Fruit fly (Drosophila melanogaster) whole organism, adult: ENCODE results near the gene CG5966.
A peak's percentile ranks its signal among the peaks of the same experiment; 100 is the strongest.

Experiments used
- CG11617 ChIP-seq: fragments of 200-800 bp; sonication (Bioruptor generic); optimal IDR thresholded peaks from 2 replicates; lab custom pipeline; 2017; ENCODE audit warnings: mild to moderate bottlenecking, missing biosample characterization, missing genetic modification reagents, missing genetic modification characterization
- CG12768 ChIP-seq: fragments of 200-800 bp; sonication (Bioruptor generic); optimal IDR thresholded peaks from 2 replicates; lab custom pipeline; 2017; ENCODE audit warnings: missing biosample characterization, missing genetic modification characterization, mild to moderate bottlenecking, moderate library complexity, missing genetic modification reagents
- CG14711 ChIP-seq: fragments of 200-800 bp; sonication (Bioruptor generic); optimal IDR thresholded peaks from 2 replicates; lab custom pipeline; 2018; ENCODE audit warnings: missing biosample characterization, mild to moderate bottlenecking, missing genetic modification characterization, moderate library complexity
- CG1620 ChIP-seq: fragments of 200-800 bp; sonication (Bioruptor generic); optimal IDR thresholded peaks from 2 replicates; lab custom pipeline; 2016; ENCODE audit warnings: missing biosample characterization, missing genetic modification characterization
- CG33017 ChIP-seq: fragments of 200-800 bp; sonication (Bioruptor generic); optimal IDR thresholded peaks from 2 replicates; lab custom pipeline; 2018; ENCODE audit warnings: missing biosample characterization, mild to moderate bottlenecking, missing genetic modification characterization, moderate library complexity
- CG5204 ChIP-seq: fragments of 200-800 bp; sonication (Bioruptor generic); optimal IDR thresholded peaks from 2 replicates; lab custom pipeline; 2016; ENCODE audit warnings: missing biosample characterization, missing genetic modification characterization
- CG7045 ChIP-seq: fragments of 200-800 bp; sonication (Bioruptor generic); optimal IDR thresholded peaks from 2 replicates; lab custom pipeline; 2017; ENCODE audit warnings: missing biosample characterization, mild to moderate bottlenecking, missing genetic modification characterization
- CG7101 ChIP-seq: fragments of 200-800 bp; sonication (Bioruptor generic); optimal IDR thresholded peaks from 2 replicates; lab custom pipeline; 2018; ENCODE audit warnings: missing biosample characterization, mild to moderate bottlenecking, missing genetic modification characterization, moderate library complexity
- Clk ChIP-seq: fragments of 200-800 bp; sonication (Bioruptor generic); optimal IDR thresholded peaks from 2 replicates; lab custom pipeline; 2017; ENCODE audit warnings: missing biosample characterization, missing genetic modification characterization
- Crg-1 ChIP-seq: fragments of 200-800 bp; sonication (Bioruptor generic); optimal IDR thresholded peaks from 2 replicates; lab custom pipeline; 2016; ENCODE audit warnings: missing biosample characterization, missing genetic modification characterization
- Hr96 ChIP-seq: fragments of 200-800 bp; sonication (Bioruptor generic); optimal IDR thresholded peaks from 2 replicates; lab custom pipeline; 2016; ENCODE audit warnings: missing biosample characterization, missing genetic modification characterization
- Mnt ChIP-seq: fragments of 200-800 bp; sonication (Bioruptor generic); optimal IDR thresholded peaks from 2 replicates; lab custom pipeline; 2016; ENCODE audit warnings: missing biosample characterization, mild to moderate bottlenecking, missing genetic modification characterization
- cic ChIP-seq: fragments of 200-800 bp; sonication (Bioruptor generic); optimal IDR thresholded peaks from 2 replicates; lab custom pipeline; 2017; ENCODE audit warnings: missing biosample characterization, mild to moderate bottlenecking, missing genetic modification characterization, moderate library complexity
- cnc ChIP-seq, 2 experiments: fragments of >200 bp; optimal IDR thresholded peaks; 2 replicates each; lab custom pipeline; 2017
- kay ChIP-seq: fragments of 200-800 bp; sonication (Bioruptor generic); peaks from one replicate; lab custom pipeline; 2016; ENCODE audit warnings: missing biosample characterization, missing genetic modification characterization, borderline replicate concordance
- ovo ChIP-seq: fragments of 200-800 bp; sonication (Bioruptor generic); optimal IDR thresholded peaks from 2 replicates; lab custom pipeline; 2016; ENCODE audit warnings: missing biosample characterization, missing genetic modification characterization
- pad ChIP-seq: fragments of 200-800 bp; sonication (Bioruptor generic); optimal IDR thresholded peaks from 3 replicates; lab custom pipeline; 2017; ENCODE audit warnings: missing biosample characterization, missing genetic modification characterization, mild to moderate bottlenecking, moderate library complexity, missing genetic modification reagents
- tj ChIP-seq: fragments of 200-800 bp; sonication (Bioruptor generic); optimal IDR thresholded peaks from 3 replicates; lab custom pipeline; 2017; ENCODE audit warnings: missing biosample characterization, mild to moderate bottlenecking, missing genetic modification characterization, moderate library complexity
- toe ChIP-seq: fragments of 200-800 bp; sonication (Bioruptor generic); optimal IDR thresholded peaks from 2 replicates; lab custom pipeline; 2016; ENCODE audit warnings: missing biosample characterization, missing genetic modification characterization

The CG5966 gene

dm6 chrX:5955207-5955679 lies 33.3 kb upstream of the CG5966 start, which contains the start of gene CG6067:
CG6067 (plus strand) TSS chrX:5955629.
- no peak for TF ChIP-seq CG1620 (GFP tag; lab: Kevin White, UChicago)
- TF ChIP-seq CG7101 (tag; lab: Kevin White, UChicago), result no peak
- no peak for TF ChIP-seq CG5204 (GFP tag; lab: Kevin White, UChicago)
- no peak for TF ChIP-seq kay (GFP tag; lab: Kevin White, UChicago)
- TF ChIP-seq CG12768 (GFP tag; lab: Kevin White, UChicago), result no peak
- no peak for TF ChIP-seq CG11617 (GFP tag; lab: Kevin White, UChicago)
- no peak for TF ChIP-seq toe (GFP tag; lab: Kevin White, UChicago)
- no peak for TF ChIP-seq CG33017 (tag; lab: Kevin White, UChicago)
- no peak for TF ChIP-seq pad (GFP tag; lab: Kevin White, UChicago)

DNA sequence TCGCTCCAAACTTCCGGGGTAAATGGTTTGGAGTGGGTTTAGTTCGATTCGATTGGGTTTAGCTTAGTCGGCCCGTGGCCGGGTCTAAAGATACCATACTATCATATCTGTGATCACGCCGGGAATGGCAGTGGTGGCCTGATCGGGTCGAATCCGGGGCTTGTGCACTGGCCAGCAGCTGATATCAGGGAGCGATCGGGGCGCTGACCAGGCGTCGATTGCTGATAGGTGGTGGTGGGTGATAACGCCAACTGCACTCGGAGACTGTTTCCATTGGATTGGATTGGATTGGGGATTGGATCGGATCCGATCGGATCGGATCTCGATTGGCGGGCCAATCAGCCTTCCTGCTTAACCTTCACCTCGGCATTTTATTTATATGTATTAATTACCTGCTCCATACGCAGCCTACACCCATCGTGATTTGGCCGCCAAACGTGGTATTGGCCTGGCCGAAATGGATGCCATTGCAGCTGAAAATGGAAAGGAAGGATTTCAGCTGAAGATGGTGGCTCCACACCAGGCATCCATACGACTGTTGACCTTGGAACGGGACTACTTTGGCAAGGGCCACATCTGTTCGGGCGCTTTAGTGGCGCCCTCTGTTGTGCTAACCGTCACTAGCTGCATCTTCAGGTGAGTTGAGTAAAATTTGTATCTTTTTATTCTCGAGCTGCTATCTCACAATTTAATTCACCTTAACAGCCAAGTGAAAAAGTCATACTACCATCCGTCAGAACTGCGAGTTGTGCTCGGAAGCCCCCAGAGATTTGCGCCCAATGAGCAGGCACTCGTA lies 31.7 kb upstream of the CG5966 start:
- TF ChIP-seq CG11617 (GFP tag; lab: Kevin White, UChicago) (no peak), CG7101 (tag; lab: Kevin White, UChicago) (no peak), Hr96 (peak; percentile 38), Mnt (GFP tag; lab: Kevin White, UChicago) (no peak), cnc (optimal IDR thresholded peaks at IDR 0.05; lab: Kevin White, UChicago) (no peak), toe (GFP tag; lab: Kevin White, UChicago) (no peak), CG12768 (GFP tag; lab: Kevin White, UChicago) (peak; percentile 7), CG5204 (GFP tag; lab: Kevin White, UChicago) (no peak), CG1620 (GFP tag; lab: Kevin White, UChicago) (no peak)

DNA sequence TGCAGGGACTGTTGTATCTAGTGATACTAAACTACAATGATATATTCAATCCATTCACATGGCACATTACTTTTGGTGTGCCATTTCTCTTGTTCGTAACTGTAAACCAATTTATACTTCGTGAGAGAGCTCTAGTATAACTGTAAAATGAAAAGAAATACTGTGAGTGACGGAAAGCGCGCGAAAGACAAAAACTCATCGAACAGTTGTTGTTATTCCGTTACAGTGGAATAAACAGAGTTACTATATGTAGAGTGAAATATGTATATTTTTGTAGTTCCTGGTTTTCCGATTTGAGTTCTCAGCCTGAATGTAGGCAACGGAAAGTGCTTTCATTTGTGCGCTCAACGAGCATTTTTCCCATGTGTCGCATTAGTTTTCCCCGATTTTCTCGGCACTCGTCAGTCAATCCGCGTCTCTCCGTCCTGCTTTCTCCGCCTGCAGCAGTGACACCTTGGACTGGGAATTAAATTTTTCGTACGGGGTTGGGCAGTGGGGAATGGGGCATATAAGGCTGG lies 24.4 kb upstream of the CG5966 start:
- TF ChIP-seq tj (GFP tag; lab: Kevin White, UChicago) (no peak), pad (GFP tag; lab: Kevin White, UChicago) (peak; percentile 76), CG14711 (tag; lab: Kevin White, UChicago) (no peak), ovo (GFP tag; lab: Kevin White, UChicago) (peak; percentile 90)

dm6 chrX:5965517-5966397 lies 22.8 kb upstream of the CG5966 start, which contains the start of gene Grip:
Grip (plus strand) TSS chrX:5966279.
- TF ChIP-seq cnc (optimal IDR thresholded peaks at IDR 0.05; lab: Kevin White, UChicago), result no peak
- TF ChIP-seq pad (GFP tag; lab: Kevin White, UChicago), result peak; percentile 20
- TF ChIP-seq ovo (GFP tag; lab: Kevin White, UChicago), result peak; percentile 53
- no peak for TF ChIP-seq CG11617 (GFP tag; lab: Kevin White, UChicago)

dm6 chrX:5968094-5968723 lies 20.4 kb upstream of the CG5966 start:
- TF ChIP-seq cic (no peak), Clk (GFP tag; lab: Kevin White, UChicago) (no peak), CG7045 (GFP tag; lab: Kevin White, UChicago) (no peak), Hr96 (no peak), CG1620 (GFP tag; lab: Kevin White, UChicago) (no peak), Mnt (GFP tag; lab: Kevin White, UChicago) (no peak), CG11617 (GFP tag; lab: Kevin White, UChicago) (no peak), cnc (optimal IDR thresholded peaks at IDR 0.05; lab: Kevin White, UChicago) (no peak), toe (GFP tag; lab: Kevin White, UChicago) (no peak), kay (GFP tag; lab: Kevin White, UChicago) (no peak), CG33017 (tag; lab: Kevin White, UChicago) (no peak), CG7101 (tag; lab: Kevin White, UChicago) (no peak), Crg-1 (GFP tag; lab: Kevin White, UChicago) (no peak), CG5204 (GFP tag; lab: Kevin White, UChicago) (no peak)
